Fruit fly (Drosophila melanogaster): ENCODE results near the gene CG32195.

- TF ChIP-seq CG11617 (GFP tag; optimal IDR thresholded peaks at IDR 0.05) (no peak), cic (GFP tag; optimal IDR thresholded peaks at IDR 0.05) (no peak), CG7101 (tag; optimal IDR thresholded peaks at IDR 0.05) (no peak), CG33017 (tag; optimal IDR thresholded peaks at IDR 0.05) (no peak), pad (GFP tag; optimal IDR thresholded peaks at IDR 0.05) (no peak), toe (GFP tag; optimal IDR thresholded peaks at IDR 0.05) (no peak), cnc (optimal IDR thresholded peaks at IDR 0.05) (no peak), Crg-1 (GFP tag; optimal IDR thresholded peaks at IDR 0.05) (no peak), bab1 (GFP tag; optimal IDR thresholded peaks at IDR 0.05) (no peak)
These were observed 49.5 kb downstream of the CG32195 start, which contains the start of gene CG13699 for dm6 chr3L:18162174-18162690.
